Worm (Caenorhabditis elegans) whole organism, L1 larva: ENCODE measurements around the gene ostb-1.
A peak's percentile ranks its signal among the peaks of the same experiment; 100 is the strongest.

Experiments used
- F16B12.6 ChIP-seq: fragments of 150-350 bp; optimal IDR thresholded peaks from 2 replicates; lab custom pipeline; 2014; ENCODE audit warnings: missing biosample characterization, missing genetic modification characterization
- Y116A8C.19 ChIP-seq: sonication (generic microtip); optimal IDR thresholded peaks from 2 replicates; lab custom pipeline; 2016; ENCODE audit warnings: missing compliant biosample characterization, missing genetic modification characterization, borderline replicate concordance
- aha-1 ChIP-seq: fragments of 150-350 bp; optimal IDR thresholded peaks from 2 replicates; lab custom pipeline; 2014; ENCODE audit warnings: missing biosample characterization, missing genetic modification characterization
- ama-1 ChIP-seq: fragments of 150-350 bp; optimal IDR thresholded peaks from 2 replicates; lab custom pipeline; 2014
- blmp-1 ChIP-seq: fragments of 150-350 bp; optimal IDR thresholded peaks from 2 replicates; lab custom pipeline; 2014; ENCODE audit warnings: missing biosample characterization, missing genetic modification characterization
- ceh-82 ChIP-seq, 3 experiments: fragments of 150-350 bp in 1 of 3; sonication (generic microtip) in 2 of 3; optimal IDR thresholded peaks; 2 replicates each; lab custom pipeline; 2014 to 2017; ENCODE audit warnings: missing biosample characterization in 3 of 3, missing genetic modification characterization in 3 of 3
- ceh-90 ChIP-seq: sonication (generic microtip); optimal IDR thresholded peaks from 2 replicates; lab custom pipeline; 2016; ENCODE audit warnings: missing genetic modification characterization, missing compliant biosample characterization
- ces-1 ChIP-seq: fragments of 150-350 bp; optimal IDR thresholded peaks from 2 replicates; lab custom pipeline; 2014; ENCODE audit warnings: missing biosample characterization, missing genetic modification reagents, missing genetic modification characterization
- dpl-1 ChIP-seq, 3 experiments: fragments of 150-350 bp in 2 of 3; sonication (generic microtip) in 1 of 3; optimal IDR thresholded peaks; 2 replicates each; lab custom pipeline; 2014 to 2017; ENCODE audit warnings: missing biosample characterization in 3 of 3, missing genetic modification characterization in 3 of 3, missing genetic modification reagents in 3 of 3
- dsc-1 ChIP-seq: sonication (generic microtip); optimal IDR thresholded peaks from 2 replicates; lab custom pipeline; 2016; ENCODE audit warnings: mild to moderate bottlenecking, missing genetic modification characterization, missing compliant biosample characterization
- efl-1 ChIP-seq, 4 experiments: fragments of 150-350 bp; optimal IDR thresholded peaks in 3 of 4; peaks in 1 of 4; 1 replicate in 1 of 4; 2 replicates in 3 of 4; lab custom pipeline; 2014; ENCODE audit warnings: missing biosample characterization in 2 of 4, missing genetic modification characterization in 2 of 4, missing genetic modification reagents in 2 of 4
- efl-3 ChIP-seq: fragments of 200-800 bp; sonication (Bioruptor generic); optimal IDR thresholded peaks from 2 replicates; lab custom pipeline; 2018; ENCODE audit warnings: mild to moderate bottlenecking, missing genetic modification characterization, missing compliant biosample characterization
- egl-13 ChIP-seq: sonication (generic microtip); optimal IDR thresholded peaks from 2 replicates; lab custom pipeline; 2016; ENCODE audit warnings: missing genotype, missing genetic modification reagents, missing genetic modification characterization, missing compliant biosample characterization
- egl-27 ChIP-seq, 2 experiments: fragments of 150-350 bp in 1 of 2; sonication (generic microtip); optimal IDR thresholded peaks; 3 replicates each; lab custom pipeline; 2017 to 2018; ENCODE audit warnings: missing biosample characterization in 2 of 2, missing genetic modification characterization in 2 of 2, missing genetic modification reagents in 2 of 2
- fkh-10 ChIP-seq: sonication (generic microtip); optimal IDR thresholded peaks from 2 replicates; lab custom pipeline; 2017; ENCODE audit warnings: missing biosample characterization, missing genetic modification reagents, missing genetic modification characterization
- fkh-8 ChIP-seq: sonication (generic microtip); optimal IDR thresholded peaks from 2 replicates; lab custom pipeline; 2016; ENCODE audit warnings: mild to moderate bottlenecking, missing genetic modification characterization, missing compliant biosample characterization
- fos-1 ChIP-seq: fragments of 150-350 bp; optimal IDR thresholded peaks from 2 replicates; lab custom pipeline; 2014; ENCODE audit warnings: missing biosample characterization, missing genetic modification characterization
- isw-1 ChIP-seq: fragments of 200-800 bp; sonication (Bioruptor generic); IDR thresholded peaks from 2 replicates; pipeline ENCODE4 v1.3.6; 2022; ENCODE audit warnings: missing genetic modification characterization, missing compliant biosample characterization
- jun-1 ChIP-seq: fragments of 150-350 bp; optimal IDR thresholded peaks from 2 replicates; lab custom pipeline; 2014; ENCODE audit warnings: missing biosample characterization, missing genetic modification reagents, missing genetic modification characterization
- lin-14 ChIP-seq: fragments of 200-800 bp; sonication (Bioruptor generic); optimal IDR thresholded peaks from 2 replicates; lab custom pipeline; 2018; ENCODE audit warnings: mild to moderate bottlenecking, missing genetic modification characterization, moderate library complexity, missing compliant biosample characterization
- lin-35 ChIP-seq, 2 experiments: fragments of 150-350 bp; optimal IDR thresholded peaks; 2 replicates each; lab custom pipeline; 2014; ENCODE audit warnings: missing biosample characterization in 2 of 2, missing genetic modification characterization in 2 of 2, missing genetic modification reagents in 2 of 2
- lin-39 ChIP-seq: fragments of 150-350 bp; optimal IDR thresholded peaks from 2 replicates; lab custom pipeline; 2014; ENCODE audit warnings: missing biosample characterization, missing genetic modification reagents, missing genetic modification characterization
- lir-3 ChIP-seq: sonication (generic microtip); optimal IDR thresholded peaks from 2 replicates; lab custom pipeline; 2016; ENCODE audit warnings: mild to moderate bottlenecking, missing genetic modification characterization, moderate library complexity, missing compliant biosample characterization; ENCODE audit not compliant: poor library complexity
- lsy-2 ChIP-seq, 2 experiments: fragments of 150-350 bp; optimal IDR thresholded peaks; 2 replicates each; lab custom pipeline; 2014; ENCODE audit warnings: missing biosample characterization in 2 of 2, missing genetic modification characterization in 2 of 2
- nhr-11 ChIP-seq: fragments of 150-350 bp; optimal IDR thresholded peaks from 2 replicates; lab custom pipeline; 2014; ENCODE audit warnings: missing biosample characterization, missing genetic modification characterization
- nhr-12 ChIP-seq: sonication (generic microtip); optimal IDR thresholded peaks from 2 replicates; lab custom pipeline; 2017; ENCODE audit warnings: missing biosample characterization, missing genetic modification characterization
- nhr-28 ChIP-seq: fragments of 150-350 bp; optimal IDR thresholded peaks from 2 replicates; lab custom pipeline; 2014; ENCODE audit warnings: missing biosample characterization, missing genetic modification characterization
- nhr-71 ChIP-seq: sonication (generic microtip); optimal IDR thresholded peaks from 2 replicates; lab custom pipeline; 2016; ENCODE audit warnings: mild to moderate bottlenecking, missing genetic modification characterization, moderate library complexity, missing compliant biosample characterization
- nhr-77 ChIP-seq: fragments of 150-350 bp; optimal IDR thresholded peaks from 2 replicates; lab custom pipeline; 2014; ENCODE audit warnings: missing biosample characterization, missing genetic modification characterization
- nhr-84 ChIP-seq: sonication (generic microtip); optimal IDR thresholded peaks from 2 replicates; lab custom pipeline; 2017; ENCODE audit warnings: missing biosample characterization, missing genetic modification characterization
- nhr-90 ChIP-seq: sonication (generic microtip); optimal IDR thresholded peaks from 2 replicates; lab custom pipeline; 2016; ENCODE audit warnings: mild to moderate bottlenecking, missing genetic modification characterization, missing compliant biosample characterization; ENCODE audit not compliant: poor library complexity
- pag-3 ChIP-seq: sonication (generic microtip); optimal IDR thresholded peaks from 2 replicates; lab custom pipeline; 2017; ENCODE audit warnings: missing genetic modification characterization, mild to moderate bottlenecking, missing compliant biosample characterization, antibody characterized with exemption, borderline replicate concordance; ENCODE audit not compliant: insufficient read depth
- skn-1 ChIP-seq: fragments of 150-350 bp; optimal IDR thresholded peaks from 2 replicates; lab custom pipeline; 2014; ENCODE audit warnings: missing biosample characterization, missing genetic modification characterization
- snu-23 ChIP-seq: sonication (generic microtip); optimal IDR thresholded peaks from 2 replicates; lab custom pipeline; 2016; ENCODE audit warnings: missing genetic modification characterization, missing compliant biosample characterization
- sox-4 ChIP-seq: sonication (generic microtip); optimal IDR thresholded peaks from 2 replicates; lab custom pipeline; 2016; ENCODE audit warnings: missing genetic modification characterization, missing compliant biosample characterization
- sptf-1 ChIP-seq: fragments of 150-350 bp; optimal IDR thresholded peaks from 2 replicates; lab custom pipeline; 2014; ENCODE audit warnings: missing biosample characterization, missing genetic modification characterization
- tlp-1 ChIP-seq: fragments of 150-350 bp; optimal IDR thresholded peaks from 2 replicates; lab custom pipeline; 2014; ENCODE audit warnings: missing biosample characterization, missing genetic modification characterization
- unc-30 ChIP-seq: sonication (generic microtip); optimal IDR thresholded peaks from 2 replicates; lab custom pipeline; 2017; ENCODE audit warnings: missing biosample characterization, missing genetic modification characterization
- unc-62 ChIP-seq: fragments of 150-350 bp; optimal IDR thresholded peaks from 2 replicates; lab custom pipeline; 2014; ENCODE audit warnings: missing biosample characterization, missing genetic modification reagents, missing genetic modification characterization
- unc-86 ChIP-seq: sonication (generic microtip); optimal IDR thresholded peaks from 2 replicates; lab custom pipeline; 2016; ENCODE audit warnings: missing genetic modification characterization, missing compliant biosample characterization
- unc-98 ChIP-seq: fragments of 200-800 bp; sonication (Bioruptor generic); IDR thresholded peaks from 2 replicates; pipeline ENCODE4 v1.3.6; 2022; ENCODE audit warnings: missing genetic modification characterization, missing compliant biosample characterization
- vab-15 ChIP-seq: sonication (generic microtip); optimal IDR thresholded peaks from 2 replicates; lab custom pipeline; 2017; ENCODE audit warnings: missing genotype, mild to moderate bottlenecking, missing genetic modification characterization, missing compliant biosample characterization
- zag-1 ChIP-seq: fragments of 150-350 bp; optimal IDR thresholded peaks from 2 replicates; lab custom pipeline; 2014; ENCODE audit warnings: missing biosample characterization, missing genetic modification characterization
- zip-4 ChIP-seq: fragments of 200-800 bp; sonication (Bioruptor generic); optimal IDR thresholded peaks from 2 replicates; lab custom pipeline; 2018; ENCODE audit warnings: mild to moderate bottlenecking, missing genetic modification characterization, moderate library complexity, missing compliant biosample characterization
- ztf-11 ChIP-seq, 2 experiments: sonication (generic microtip); optimal IDR thresholded peaks; 2 replicates each; lab custom pipeline; 2016 to 2017; ENCODE audit warnings: missing genetic modification characterization in 2 of 2, missing biosample characterization in 1 of 2, missing compliant biosample characterization in 1 of 2
- ztf-4 ChIP-seq: fragments of 150-350 bp; optimal IDR thresholded peaks from 2 replicates; lab custom pipeline; 2014; ENCODE audit warnings: missing biosample characterization, missing genetic modification characterization

ostb-1 gene

ce11 chrII:7879266-7879718, 15.0 kb downstream of the ostb-1 start, which contains the start of the genes vha-4 and T01H3.5:
TSS of gene vha-4 (minus strand) at chrII:7879316.
TSS of gene T01H3.5 (plus strand) at chrII:7879616.
- no peak for TF ChIP-seq nhr-84 (tag; lab: Kevin White, UChicago)
- TF ChIP-seq sptf-1, result no peak
- TF ChIP-seq egl-27 (tag; optimal IDR thresholded peaks at IDR 0.05; lab: Kevin White, UChicago), result no peak
- TF ChIP-seq lin-35 (GFP tag; optimal IDR thresholded peaks at IDR 0.05; lab: Kevin White, UChicago), result peak in 1 of 2 experiments; percentile 5
- peak in 1 of 3 experiments; percentile 23 for TF ChIP-seq dpl-1 (GFP tag; optimal IDR thresholded peaks at IDR 0.05; lab: Kevin White, UChicago)
- peak in 1 of 2 experiments; percentile 21 for TF ChIP-seq lsy-2 (tag; optimal IDR thresholded peaks at IDR 0.05; lab: Kevin White, UChicago)
- TF ChIP-seq fkh-10 (GFP tag; lab: Kevin White, UChicago), result no peak
- peak; percentile 6 for TF ChIP-seq snu-23
- no peak for TF ChIP-seq efl-3 (GFP tag; lab: Kevin White, UChicago)

ce11 chrII:7880373-7880862, 16.1 kb downstream of the ostb-1 start, which contains the start of gene perm-1:
TSS of gene perm-1 (plus strand) at chrII:7880812.
- TF ChIP-seq lsy-2 (tag; optimal IDR thresholded peaks at IDR 0.05; lab: Kevin White, UChicago), result peak in 1 of 2 experiments; percentile 46
- TF ChIP-seq aha-1 (tag; lab: Kevin White, UChicago), result no peak

ce11 chrII:7884898-7885297, 20.6 kb downstream of the ostb-1 start:
- TF ChIP-seq lir-3, result no peak
- no peak for TF ChIP-seq nhr-12 (tag; lab: Kevin White, UChicago)
- peak; percentile 6 to 37 for TF ChIP-seq lsy-2 (tag; optimal IDR thresholded peaks at IDR 0.05; lab: Kevin White, UChicago)
- TF ChIP-seq fkh-10 (GFP tag; lab: Kevin White, UChicago), result peak; percentile 29
- no peak for TF ChIP-seq nhr-90
- TF ChIP-seq ceh-82 (tag; optimal IDR thresholded peaks at IDR 0.05; lab: Kevin White, UChicago), result peak; percentile 12 to 68 (median 22)
- peak in 1 of 2 experiments; percentile 16 for TF ChIP-seq lin-35 (GFP tag; optimal IDR thresholded peaks at IDR 0.05; lab: Kevin White, UChicago)
- no peak for TF ChIP-seq nhr-28 (tag; lab: Kevin White, UChicago)
- TF ChIP-seq ama-1 (lab: Kevin White, UChicago), result no peak
- peak; percentile 78 for TF ChIP-seq lin-14 (GFP tag; lab: Kevin White, UChicago)
- TF ChIP-seq dsc-1, result no peak
- no peak for TF ChIP-seq unc-98 (GFP tag; lab: Robert Waterston, UW)
- no peak for TF ChIP-seq zag-1 (tag; lab: Kevin White, UChicago)
- no peak for TF ChIP-seq unc-62 (GFP tag; lab: Kevin White, UChicago)
- TF ChIP-seq sptf-1, result no peak
- TF ChIP-seq lin-39 (tag; lab: Kevin White, UChicago), result no peak
- no peak for TF ChIP-seq tlp-1 (tag; lab: Kevin White, UChicago)
- no peak for TF ChIP-seq zip-4 (GFP tag; lab: Kevin White, UChicago)
- TF ChIP-seq skn-1 (tag; lab: Kevin White, UChicago), result no peak
- TF ChIP-seq aha-1 (tag; lab: Kevin White, UChicago), result no peak
- peak; percentile 6 for TF ChIP-seq nhr-71
- peak; percentile 2 to 3 for TF ChIP-seq efl-1 (optimal IDR thresholded peaks at IDR 0.05; lab: Kevin White, UChicago)
- no peak for TF ChIP-seq efl-1 (GFP tag; optimal IDR thresholded peaks at IDR 0.05 in 1 of 2; lab: Kevin White, UChicago)
- no peak for TF ChIP-seq snu-23
- TF ChIP-seq F16B12.6, result peak; percentile 14
- no peak for TF ChIP-seq egl-13
- TF ChIP-seq fkh-8 (tag; lab: Kevin White, UChicago), result peak; percentile 8
- no peak for TF ChIP-seq Y116A8C.19
- no peak for TF ChIP-seq unc-30 (tag; lab: Kevin White, UChicago)
- no peak for TF ChIP-seq dpl-1 (GFP tag; optimal IDR thresholded peaks at IDR 0.05; lab: Kevin White, UChicago)
- TF ChIP-seq ceh-90, result no peak
- TF ChIP-seq ces-1, result no peak

- TF ChIP-seq blmp-1 (tag; lab: Kevin White, UChicago) (peak; percentile 22), nhr-11 (tag; lab: Kevin White, UChicago) (peak; percentile 42), efl-3 (GFP tag; lab: Kevin White, UChicago) (no peak), lin-14 (GFP tag; lab: Kevin White, UChicago) (peak; percentile 86), ztf-11 (tag; optimal IDR thresholded peaks at IDR 0.05; lab: Kevin White, UChicago) (no peak), sox-4 (tag; lab: Kevin White, UChicago) (peak; percentile 22), vab-15 (tag; lab: Kevin White, UChicago) (no peak), unc-98 (GFP tag; lab: Robert Waterston, UW) (no peak), jun-1 (tag; lab: Kevin White, UChicago) (peak; percentile 67), isw-1 (no peak), nhr-12 (tag; lab: Kevin White, UChicago) (no peak), nhr-90 (no peak), unc-86 (tag; lab: Kevin White, UChicago) (no peak), ama-1 (lab: Kevin White, UChicago) (no peak), nhr-77 (tag; lab: Kevin White, UChicago) (no peak), fos-1 (tag; lab: Kevin White, UChicago) (peak; percentile 67), ces-1 (no peak), ztf-4 (tag; lab: Kevin White, UChicago) (peak; percentile 46), pag-3 (tag; lab: Kevin White, UChicago) (no peak)
Measured at ce11 chrII:7887295-7887694, 23.0 kb downstream of the ostb-1 start.
